Worm (Caenorhabditis elegans) whole organism, L2 larva: ENCODE data around the gene unc-61.

Source experiments
- elt-1 ChIP-seq: fragments of 150-350 bp; optimal IDR thresholded peaks from 2 replicates; lab custom pipeline; 2014; ENCODE audit warnings: missing biosample characterization, missing genetic modification characterization
- zag-1 ChIP-seq: fragments of 150-350 bp; optimal IDR thresholded peaks from 2 replicates; lab custom pipeline; 2014; ENCODE audit warnings: missing biosample characterization, missing genetic modification characterization

- TF ChIP-seq zag-1 (tag; lab: Kevin White, UChicago) (no peak), elt-1 (tag; lab: Kevin White, UChicago) (no peak)
These were observed 4.7 kb downstream of the unc-61 start, which contains the start of gene oig-3 for ce11 chrV:14729343-14729742.
